Worm (Caenorhabditis elegans): ENCODE measurements around the gene ifta-1.

ce11 chrX:5509114-5509877 lies 43.3 kb downstream of the ifta-1 start:
- no peak for TF ChIP-seq nfya-1 (tag; optimal IDR thresholded peaks at IDR 0.05; ENCODE audit: borderline replicate concordance, insufficient read depth)
- no peak for TF ChIP-seq dpl-1 (GFP tag; optimal IDR thresholded peaks at IDR 0.05)
- TF ChIP-seq sptf-2 (GFP tag; optimal IDR thresholded peaks at IDR 0.05): no peak

Measured in whole organism, young adult.